Worm (Caenorhabditis elegans): ENCODE data around the gene C06E1.1.

Gene C06E1.1

ce11 chrIII:8605532-8605931 lies at the start of gene C06E1.1:
TSS of gene C06E1.1 (plus strand) at chrIII:8605832.
- TF ChIP-seq mab-5 (tag; optimal IDR thresholded peaks at IDR 0.05): no peak

- TF ChIP-seq fos-1 (tag; optimal IDR thresholded peaks at IDR 0.05): peak; percentile 45
- TF ChIP-seq C34F6.9 (tag; optimal IDR thresholded peaks at IDR 0.05): peak; percentile 64
- TF ChIP-seq ztf-1 (GFP tag; conservative IDR thresholded peaks at IDR 0.05): no peak
- peak; percentile 11 for TF ChIP-seq blmp-1 (tag; optimal IDR thresholded peaks at IDR 0.05; ENCODE audit: insufficient read depth)
- TF ChIP-seq crh-2 (tag; optimal IDR thresholded peaks at IDR 0.05): peak; percentile 78
- peak in 1 of 2 experiments; percentile 70 for TF ChIP-seq lsy-2 (tag; optimal IDR thresholded peaks at IDR 0.05)
- no peak for TF ChIP-seq nhr-25 (tag; optimal IDR thresholded peaks at IDR 0.05)
- no peak for TF ChIP-seq R02D3.7 (tag; optimal IDR thresholded peaks at IDR 0.05)
- TF ChIP-seq alr-1 (tag; optimal IDR thresholded peaks at IDR 0.05): no peak
- TF ChIP-seq unc-55 (GFP tag; optimal IDR thresholded peaks at IDR 0.05): peak; percentile 23
- peak; percentile 47 for TF ChIP-seq F13H6.1 (tag; optimal IDR thresholded peaks at IDR 0.05)
- peak; percentile 1 for TF ChIP-seq egl-27 (tag; optimal IDR thresholded peaks at IDR 0.05)
- peak; percentile 72 for TF ChIP-seq nhr-129 (tag; optimal IDR thresholded peaks at IDR 0.05)
- no peak for TF ChIP-seq nhr-11 (tag; optimal IDR thresholded peaks at IDR 0.05)
- TF ChIP-seq peb-1 (tag; optimal IDR thresholded peaks at IDR 0.05): no peak
- TF ChIP-seq sma-9 (GFP tag; optimal IDR thresholded peaks at IDR 0.05): peak; percentile 52
- TF ChIP-seq sma-9 (tag; optimal IDR thresholded peaks at IDR 0.05): no peak
Observed at ce11 chrIII:8556836-8557385, 48.7 kb upstream of the C06E1.1 start, which contains the start of gene C02D5.2. TSS of gene C02D5.2 (plus strand) at chrIII:8557335.

DNA sequence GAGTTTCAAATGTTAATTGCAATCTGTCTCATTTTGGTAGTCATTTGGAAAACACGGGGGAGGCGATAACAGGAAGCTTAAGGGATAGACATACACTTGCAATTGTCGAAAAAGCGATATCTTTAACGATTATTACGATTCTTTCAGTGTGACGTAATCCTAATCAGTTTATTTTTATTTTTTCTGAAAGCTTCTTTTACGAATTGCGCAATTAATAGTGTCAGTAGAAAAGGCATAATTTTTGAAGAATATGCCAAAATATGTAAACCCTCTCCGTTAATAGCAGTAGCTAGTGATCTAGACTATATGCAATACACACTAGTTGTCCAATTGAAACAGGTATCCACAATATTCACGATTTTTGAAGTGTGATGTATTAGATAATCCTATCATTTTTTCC lies 45.2 kb upstream of the C06E1.1 start:
- TF ChIP-seq unc-62 (GFP tag; optimal IDR thresholded peaks at IDR 0.05) (no peak), alr-1 (tag; optimal IDR thresholded peaks at IDR 0.05) (no peak), lin-11 (tag; optimal IDR thresholded peaks at IDR 0.05) (no peak)

- no peak for TF ChIP-seq lsy-2 (tag; optimal IDR thresholded peaks at IDR 0.05)
- TF ChIP-seq gmeb-1 (tag; optimal IDR thresholded peaks at IDR 0.05): no peak
- no peak for TF ChIP-seq ztf-4 (tag; optimal IDR thresholded peaks at IDR 0.05)
- no peak for TF ChIP-seq ceh-82 (tag; optimal IDR thresholded peaks at IDR 0.05)
- TF ChIP-seq Y55F3AM.14 (GFP tag; optimal IDR thresholded peaks at IDR 0.05): no peak
- no peak for TF ChIP-seq ZK546.5 (tag; optimal IDR thresholded peaks at IDR 0.05)
- TF ChIP-seq nhr-6 (tag; optimal IDR thresholded peaks at IDR 0.05): no peak
- TF ChIP-seq fos-1 (tag; optimal IDR thresholded peaks at IDR 0.05): no peak
- TF ChIP-seq C34F6.9 (tag; optimal IDR thresholded peaks at IDR 0.05): no peak
- TF ChIP-seq crh-2 (tag; optimal IDR thresholded peaks at IDR 0.05): no peak
Observed at ce11 chrIII:8560836-8561235, 44.8 kb upstream of the C06E1.1 start, which contains the start of gene acdh-6. TSS of gene acdh-6 (plus strand) at chrIII:8561136.

DNA sequence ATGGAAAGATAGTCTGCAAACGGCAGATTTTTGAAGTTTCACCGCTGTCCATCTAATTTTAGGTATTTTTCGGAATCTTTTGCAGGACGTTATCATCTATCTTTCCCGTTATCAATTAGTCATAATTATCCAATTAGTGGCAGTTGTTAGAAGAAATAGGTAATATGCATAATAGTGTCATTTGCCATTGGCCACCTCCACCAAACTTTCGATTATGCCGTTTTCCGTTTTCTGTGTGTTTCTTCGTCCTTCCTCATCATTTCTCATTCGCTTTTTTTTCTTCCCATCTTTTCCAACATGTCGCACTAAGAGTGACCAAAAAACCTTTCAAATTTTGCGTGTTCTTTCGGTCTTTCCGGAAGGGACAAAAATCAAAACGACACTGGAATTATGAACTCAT lies 41.3 kb upstream of the C06E1.1 start:
- TF ChIP-seq nhr-12 (tag; optimal IDR thresholded peaks at IDR 0.05): no peak
- no peak for TF ChIP-seq mab-5 (tag; optimal IDR thresholded peaks at IDR 0.05)
- no peak for TF ChIP-seq nhr-11 (tag; optimal IDR thresholded peaks at IDR 0.05)
- TF ChIP-seq nhr-23 (tag; optimal IDR thresholded peaks at IDR 0.05): no peak
- TF ChIP-seq snpc-4 (tag; optimal IDR thresholded peaks at IDR 0.05): no peak
- no peak for TF ChIP-seq unc-39 (tag; optimal IDR thresholded peaks at IDR 0.05)
- TF ChIP-seq nhr-237 (tag; optimal IDR thresholded peaks at IDR 0.05): no peak
- TF ChIP-seq egl-27 (tag; optimal IDR thresholded peaks at IDR 0.05): no peak

DNA sequence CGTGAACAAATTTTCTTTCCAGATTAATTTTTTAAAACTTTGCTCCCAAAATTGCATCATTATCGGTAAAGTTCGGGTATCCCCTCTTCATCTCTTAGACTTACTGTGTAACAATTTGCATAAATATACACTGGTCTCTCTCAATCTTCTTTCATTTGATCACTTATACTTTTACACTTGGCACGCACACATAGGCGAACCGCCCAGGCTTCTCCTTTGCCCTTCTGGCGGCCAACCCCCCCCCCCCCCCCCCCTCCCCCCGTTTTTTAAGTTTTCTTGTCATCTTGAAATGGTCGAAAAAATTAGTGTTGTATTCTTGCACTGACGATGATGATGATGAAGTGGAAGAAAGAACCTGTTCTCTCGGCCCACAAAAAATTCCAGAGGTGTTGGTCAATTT lies 35.3 kb upstream of the C06E1.1 start:
- TF ChIP-seq nhr-21 (tag; optimal IDR thresholded peaks at IDR 0.05): no peak
- no peak for TF ChIP-seq Y55F3AM.14 (GFP tag; optimal IDR thresholded peaks at IDR 0.05)
- no peak for TF ChIP-seq sma-3 (GFP tag; optimal IDR thresholded peaks at IDR 0.05)
- TF ChIP-seq fos-1 (tag; optimal IDR thresholded peaks at IDR 0.05): no peak
- TF ChIP-seq unc-55 (GFP tag; optimal IDR thresholded peaks at IDR 0.05): no peak
- TF ChIP-seq R02D3.7 (tag; optimal IDR thresholded peaks at IDR 0.05): no peak
- no peak for TF ChIP-seq skn-1 (tag; optimal IDR thresholded peaks at IDR 0.05)
- TF ChIP-seq sem-4 (tag; optimal IDR thresholded peaks at IDR 0.05): no peak
- TF ChIP-seq F13H6.1 (tag; optimal IDR thresholded peaks at IDR 0.05): no peak
- TF ChIP-seq zag-1 (tag; optimal IDR thresholded peaks at IDR 0.05): no peak
- TF ChIP-seq ama-1 (optimal IDR thresholded peaks at IDR 0.05): no peak
- no peak for TF ChIP-seq nhr-10 (tag; optimal IDR thresholded peaks at IDR 0.05)
- TF ChIP-seq C34F6.9 (tag; optimal IDR thresholded peaks at IDR 0.05): no peak
- no peak for TF ChIP-seq nhr-25 (tag; optimal IDR thresholded peaks at IDR 0.05)
- TF ChIP-seq alr-1 (tag; optimal IDR thresholded peaks at IDR 0.05): no peak
- TF ChIP-seq peb-1 (tag; optimal IDR thresholded peaks at IDR 0.05): no peak
- TF ChIP-seq ceh-16 (tag; optimal IDR thresholded peaks at IDR 0.05): no peak
- no peak for TF ChIP-seq lsy-2 (tag; optimal IDR thresholded peaks at IDR 0.05)
- TF ChIP-seq dmd-4 (tag; optimal IDR thresholded peaks at IDR 0.05): no peak
